Worm (Caenorhabditis elegans) whole organism, late embryonic: ENCODE data around the gene srsx-16.

Experiments used
- C08G9.2 ChIP-seq: sonication (generic microtip); optimal IDR thresholded peaks from 2 replicates; lab custom pipeline; 2016; ENCODE audit warnings: mild to moderate bottlenecking, missing genetic modification characterization, moderate library complexity, missing compliant biosample characterization
- C38D4.7 ChIP-seq: fragments of 200-800 bp; sonication (Bioruptor generic); optimal IDR thresholded peaks from 2 replicates; lab custom pipeline; 2018; ENCODE audit warnings: mild to moderate bottlenecking, missing genetic modification characterization, moderate library complexity, missing compliant biosample characterization
- F13H6.1 ChIP-seq: sonication (generic microtip); optimal IDR thresholded peaks from 2 replicates; lab custom pipeline; 2016; ENCODE audit warnings: missing genetic modification characterization, missing compliant biosample characterization
- K02D7.2 ChIP-seq: sonication (generic microtip); optimal IDR thresholded peaks from 2 replicates; lab custom pipeline; 2017; ENCODE audit warnings: mild to moderate bottlenecking, missing genetic modification characterization, missing compliant biosample characterization
- ceh-14 ChIP-seq: sonication (generic microtip); optimal IDR thresholded peaks from 2 replicates; lab custom pipeline; 2016; ENCODE audit warnings: missing genotype, missing genetic modification characterization, missing compliant biosample characterization
- ceh-18 ChIP-seq: sonication (generic microtip); optimal IDR thresholded peaks from 2 replicates; lab custom pipeline; 2016; ENCODE audit warnings: missing genetic modification characterization, missing compliant biosample characterization
- ceh-19 ChIP-seq: fragments of 200-800 bp; sonication (Bioruptor generic); optimal IDR thresholded peaks from 2 replicates; lab custom pipeline; 2018; ENCODE audit warnings: mild to moderate bottlenecking, missing genetic modification characterization, missing compliant biosample characterization
- ceh-2 ChIP-seq: sonication (generic microtip); optimal IDR thresholded peaks from 2 replicates; lab custom pipeline; 2016; ENCODE audit warnings: missing genotype, missing genetic modification characterization, missing compliant biosample characterization
- ceh-22 ChIP-seq: sonication (generic microtip); optimal IDR thresholded peaks from 2 replicates; lab custom pipeline; 2017; ENCODE audit warnings: missing biosample characterization, missing genetic modification characterization
- ceh-24 ChIP-seq: sonication (generic microtip); optimal IDR thresholded peaks from 2 replicates; lab custom pipeline; 2016; ENCODE audit warnings: mild to moderate bottlenecking, missing genetic modification characterization, missing compliant biosample characterization
- ceh-31 ChIP-seq: sonication (generic microtip); optimal IDR thresholded peaks from 2 replicates; lab custom pipeline; 2016; ENCODE audit warnings: missing genetic modification characterization, missing compliant biosample characterization
- ceh-34 ChIP-seq: sonication (generic microtip); optimal IDR thresholded peaks from 2 replicates; lab custom pipeline; 2016; ENCODE audit warnings: mild to moderate bottlenecking, missing genetic modification characterization, missing compliant biosample characterization
- ceh-45 ChIP-seq: fragments of 200-800 bp; sonication (Bioruptor generic); IDR thresholded peaks from 2 replicates; pipeline ENCODE4 v1.3.6; 2022; ENCODE audit warnings: missing genetic modification reagents, missing genetic modification characterization, missing compliant biosample characterization
- ceh-48 ChIP-seq: sonication (generic microtip); optimal IDR thresholded peaks from 2 replicates; lab custom pipeline; 2016; ENCODE audit warnings: missing genetic modification characterization, inconsistent platforms, missing compliant biosample characterization
- ceh-6 ChIP-seq: fragments of 200-800 bp; sonication (Bioruptor generic); optimal IDR thresholded peaks from 2 replicates; lab custom pipeline; 2018; ENCODE audit warnings: mild to moderate bottlenecking, missing genetic modification characterization, missing compliant biosample characterization
- dmd-4 ChIP-seq: sonication (generic microtip); optimal IDR thresholded peaks from 2 replicates; lab custom pipeline; 2016; ENCODE audit warnings: borderline replicate concordance, missing genetic modification characterization, missing compliant biosample characterization
- dve-1 ChIP-seq: sonication (generic microtip); optimal IDR thresholded peaks from 2 replicates; lab custom pipeline; 2017; ENCODE audit warnings: antibody characterized with exemption, mild to moderate bottlenecking, missing genetic modification characterization, missing compliant biosample characterization
- elt-2 ChIP-seq: sonication (generic microtip); optimal IDR thresholded peaks from 2 replicates; lab custom pipeline; 2016; ENCODE audit warnings: missing genetic modification reagents, missing genetic modification characterization, missing compliant biosample characterization
- eyg-1 ChIP-seq: sonication (generic microtip); optimal IDR thresholded peaks from 2 replicates; lab custom pipeline; 2016; ENCODE audit warnings: missing genotype, missing genetic modification characterization, missing compliant biosample characterization
- fkh-10 ChIP-seq: fragments of 150-350 bp; optimal IDR thresholded peaks from 2 replicates; lab custom pipeline; 2014; ENCODE audit warnings: missing biosample characterization, missing genetic modification reagents, missing genetic modification characterization
- fkh-6 ChIP-seq: sonication (generic microtip); optimal IDR thresholded peaks from 2 replicates; lab custom pipeline; 2016; ENCODE audit warnings: missing genetic modification characterization, missing compliant biosample characterization
- gmeb-2 ChIP-seq: sonication (generic microtip); optimal IDR thresholded peaks from 2 replicates; lab custom pipeline; 2016; ENCODE audit warnings: missing genetic modification characterization, inconsistent platforms, missing compliant biosample characterization
- hlh-30 ChIP-seq: sonication (generic microtip); optimal IDR thresholded peaks from 2 replicates; lab custom pipeline; 2017; ENCODE audit warnings: antibody characterized with exemption, missing genetic modification characterization, missing compliant biosample characterization; ENCODE audit not compliant: insufficient read depth
- hlh-6 ChIP-seq: sonication (generic microtip); optimal IDR thresholded peaks from 2 replicates; lab custom pipeline; 2016; ENCODE audit warnings: missing genotype, missing genetic modification characterization, missing compliant biosample characterization
- hlh-8 ChIP-seq: sonication (generic microtip); optimal IDR thresholded peaks from 2 replicates; lab custom pipeline; 2016; ENCODE audit warnings: missing genotype, missing genetic modification characterization, missing compliant biosample characterization
- lim-6 ChIP-seq: sonication (generic microtip); optimal IDR thresholded peaks from 2 replicates; lab custom pipeline; 2016; ENCODE audit warnings: missing genetic modification characterization, missing compliant biosample characterization
- madf-2 ChIP-seq: sonication (generic microtip); optimal IDR thresholded peaks from 2 replicates; lab custom pipeline; 2017; ENCODE audit warnings: missing genetic modification characterization, missing compliant biosample characterization
- mec-3 ChIP-seq: sonication (generic microtip); optimal IDR thresholded peaks from 2 replicates; lab custom pipeline; 2016; ENCODE audit warnings: borderline replicate concordance, missing genetic modification characterization, missing compliant biosample characterization
- npax-4 ChIP-seq: sonication (generic microtip); optimal IDR thresholded peaks from 2 replicates; lab custom pipeline; 2016; ENCODE audit warnings: missing genetic modification characterization, missing compliant biosample characterization
- pax-1 ChIP-seq: fragments of 150-350 bp; optimal IDR thresholded peaks from 2 replicates; lab custom pipeline; 2014; ENCODE audit warnings: missing biosample characterization, missing genetic modification characterization
- pha-2 ChIP-seq: sonication (generic microtip); optimal IDR thresholded peaks from 2 replicates; lab custom pipeline; 2017; ENCODE audit warnings: mild to moderate bottlenecking, missing genetic modification characterization, missing compliant biosample characterization
- pha-4 ChIP-seq: fragments of 150-350 bp; optimal IDR thresholded peaks from 2 replicates; lab custom pipeline; 2018; ENCODE audit warnings: missing biosample characterization, missing genetic modification reagents, missing genetic modification characterization
- pqm-1 ChIP-seq: sonication (generic microtip); optimal IDR thresholded peaks from 2 replicates; lab custom pipeline; 2016; ENCODE audit warnings: missing genetic modification characterization, missing compliant biosample characterization
- ref-2 ChIP-seq: sonication (generic microtip); optimal IDR thresholded peaks from 2 replicates; lab custom pipeline; 2016; ENCODE audit warnings: missing genetic modification characterization, missing compliant biosample characterization
- rnt-1 ChIP-seq: sonication (generic microtip); optimal IDR thresholded peaks from 2 replicates; lab custom pipeline; 2016; ENCODE audit warnings: missing genetic modification characterization, missing compliant biosample characterization
- sox-2 ChIP-seq: fragments of 200-800 bp; sonication (Bioruptor generic); IDR thresholded peaks from 2 replicates; pipeline ENCODE4 v1.3.6; 2022; ENCODE audit warnings: missing genetic modification reagents, missing genetic modification characterization, missing compliant biosample characterization
- sox-4 ChIP-seq: sonication (generic microtip); optimal IDR thresholded peaks from 2 replicates; lab custom pipeline; 2017; ENCODE audit warnings: mild to moderate bottlenecking, missing genetic modification characterization, inconsistent platforms, missing compliant biosample characterization
- syd-9 ChIP-seq: sonication (generic microtip); optimal IDR thresholded peaks from 2 replicates; lab custom pipeline; 2016; ENCODE audit warnings: mild to moderate bottlenecking, missing genetic modification characterization, moderate library complexity, missing compliant biosample characterization
- tbx-2 ChIP-seq: sonication (generic microtip); optimal IDR thresholded peaks from 2 replicates; lab custom pipeline; 2016; ENCODE audit warnings: missing genetic modification characterization, missing compliant biosample characterization
- tbx-7 ChIP-seq: sonication (generic microtip); optimal IDR thresholded peaks from 2 replicates; lab custom pipeline; 2016; ENCODE audit warnings: missing genotype, missing genetic modification characterization, missing compliant biosample characterization
- ttx-3 ChIP-seq: sonication (generic microtip); optimal IDR thresholded peaks from 2 replicates; lab custom pipeline; 2016; ENCODE audit warnings: missing genetic modification reagents, missing genetic modification characterization, missing compliant biosample characterization
- unc-3 ChIP-seq, 2 experiments: fragments of 200-800 bp in 1 of 2; sonication (Bioruptor generic) in 1 of 2; sonication (generic microtip) in 1 of 2; conservative IDR thresholded peaks in 1 of 2; optimal IDR thresholded peaks in 1 of 2; 2 replicates each; pipeline versions ENCODE4 v1.3.6 to Lab custom; 2016 to 2022; ENCODE audit warnings: missing compliant biosample characterization in 2 of 2, missing genetic modification characterization in 2 of 2, missing genetic modification reagents in 1 of 2
- unc-42 ChIP-seq: sonication (generic microtip); optimal IDR thresholded peaks from 2 replicates; lab custom pipeline; 2016; ENCODE audit warnings: missing genotype, missing genetic modification characterization, missing compliant biosample characterization
- unc-55 ChIP-seq: sonication (generic microtip); optimal IDR thresholded peaks from 2 replicates; lab custom pipeline; 2017; ENCODE audit warnings: missing biosample characterization, missing genetic modification reagents, missing genetic modification characterization
- unc-86 ChIP-seq: sonication (generic microtip); optimal IDR thresholded peaks from 2 replicates; lab custom pipeline; 2016; ENCODE audit warnings: missing genetic modification characterization, missing compliant biosample characterization
- zip-5 ChIP-seq: sonication (generic microtip); optimal IDR thresholded peaks from 2 replicates; lab custom pipeline; 2016; ENCODE audit warnings: missing genetic modification characterization, missing compliant biosample characterization
- ztf-16 ChIP-seq: sonication (generic microtip); optimal IDR thresholded peaks from 2 replicates; lab custom pipeline; 2017; ENCODE audit warnings: missing genetic modification characterization, missing compliant biosample characterization

The srsx-16 gene

DNA sequence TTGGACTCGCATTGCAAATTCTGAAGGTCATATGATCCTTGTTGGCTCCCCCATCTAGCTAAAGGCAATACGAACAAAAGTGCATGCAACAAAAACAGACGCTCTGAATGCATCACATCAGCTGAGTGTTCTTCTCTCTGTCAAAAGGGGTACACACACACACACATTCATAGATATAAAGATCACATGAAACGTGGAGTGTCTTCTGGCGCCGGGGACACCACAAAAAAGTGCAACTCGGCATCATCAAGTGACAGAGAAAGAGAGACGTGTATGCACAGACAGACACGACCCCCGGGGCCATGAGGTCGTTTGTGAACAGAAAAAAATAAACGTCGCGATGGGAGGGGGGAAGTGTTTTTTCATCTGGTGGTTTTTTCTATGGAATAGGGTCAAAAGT is 12.2 kb downstream of the srsx-16 start:
- TF ChIP-seq madf-2 (tag; lab: Kevin White, UChicago) (no peak), ceh-31 (tag; lab: Kevin White, UChicago) (peak; percentile 14), hlh-6 (no peak), hlh-30 (tag; lab: Kevin White, UChicago) (peak; percentile 50), dve-1 (tag; lab: Kevin White, UChicago) (no peak), dmd-4 (tag; lab: Kevin White, UChicago) (no peak), mec-3 (tag; lab: Kevin White, UChicago) (no peak), ceh-18 (tag; lab: Kevin White, UChicago) (peak; percentile 48), zip-5 (tag; lab: Kevin White, UChicago) (no peak), sox-4 (tag; lab: Kevin White, UChicago) (no peak), unc-3 (GFP tag; conservative IDR thresholded peaks at IDR 0.05; lab: Robert Waterston, UW) (no peak), unc-3 (tag; optimal IDR thresholded peaks at IDR 0.05; lab: Kevin White, UChicago) (no peak), ceh-24 (tag; lab: Kevin White, UChicago) (no peak)

DNA sequence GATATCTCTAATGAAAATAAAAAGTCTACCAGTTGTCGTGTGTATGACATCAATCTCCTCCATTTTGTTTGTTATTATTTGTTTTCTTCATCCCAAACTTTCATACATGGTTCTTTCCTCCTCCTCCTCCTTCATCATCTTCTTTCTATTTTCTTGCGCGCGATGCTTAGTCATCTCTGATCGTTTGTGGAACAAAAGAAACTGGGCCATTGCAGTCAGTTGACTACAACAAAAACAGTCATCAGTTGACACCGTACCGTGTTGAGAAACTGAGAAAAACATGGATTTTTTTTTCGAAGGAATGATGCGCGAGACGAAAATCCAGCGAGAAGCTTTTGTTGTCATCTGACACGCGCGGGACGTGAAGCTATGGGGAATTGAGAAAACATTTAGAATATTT is 14.3 kb downstream of the srsx-16 start:
- no peak for TF ChIP-seq fkh-10
- TF ChIP-seq syd-9, result no peak
- TF ChIP-seq npax-4 (tag; lab: Kevin White, UChicago), result no peak
- TF ChIP-seq pqm-1 (tag; lab: Kevin White, UChicago), result no peak
- TF ChIP-seq unc-55 (GFP tag; lab: Kevin White, UChicago), result no peak
- TF ChIP-seq gmeb-2, result no peak
- TF ChIP-seq eyg-1, result no peak
- no peak for TF ChIP-seq ceh-18 (tag; lab: Kevin White, UChicago)
- no peak for TF ChIP-seq ceh-22 (tag; lab: Kevin White, UChicago)
- no peak for TF ChIP-seq F13H6.1 (tag; lab: Kevin White, UChicago)
- TF ChIP-seq ttx-3 (tag; lab: Kevin White, UChicago), result no peak
- TF ChIP-seq C08G9.2, result no peak
- TF ChIP-seq ztf-16 (tag; lab: Kevin White, UChicago), result no peak
- no peak for TF ChIP-seq ceh-45 (GFP tag; lab: Robert Waterston, UW)
- no peak for TF ChIP-seq elt-2
- TF ChIP-seq fkh-6 (tag; lab: Kevin White, UChicago), result no peak
- TF ChIP-seq unc-42 (tag; lab: Kevin White, UChicago), result no peak
- no peak for TF ChIP-seq lim-6
- no peak for TF ChIP-seq hlh-8 (tag; lab: Kevin White, UChicago)
- TF ChIP-seq, all 69 proteins: peak for 0

DNA sequence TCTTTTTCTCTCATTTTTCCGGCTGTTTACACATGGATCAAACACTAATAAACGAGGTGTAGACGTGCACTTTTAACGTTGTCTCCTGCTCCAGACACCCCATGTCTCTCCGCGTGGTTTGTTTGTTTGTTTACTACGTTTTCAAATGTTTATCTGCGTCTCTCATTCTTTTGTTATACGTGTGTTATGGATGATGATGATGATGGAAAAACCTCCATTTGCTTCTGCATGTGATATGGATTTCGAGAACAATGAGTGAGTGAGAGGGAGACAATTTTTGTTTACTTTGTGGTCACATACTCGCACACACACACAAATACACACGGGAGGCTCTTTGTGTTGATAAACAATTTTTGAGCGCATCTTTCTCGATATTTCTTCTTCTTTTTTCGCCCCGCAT is 15.1 kb downstream of the srsx-16 start:
- peak; percentile 40 for TF ChIP-seq elt-2
- TF ChIP-seq ceh-6 (GFP tag; lab: Kevin White, UChicago), result no peak
- no peak for TF ChIP-seq C08G9.2
- TF ChIP-seq gmeb-2, result no peak
- TF ChIP-seq pax-1 (tag; lab: Kevin White, UChicago), result no peak
- TF ChIP-seq pqm-1 (tag; lab: Kevin White, UChicago), result no peak
- TF ChIP-seq K02D7.2 (tag; lab: Kevin White, UChicago), result no peak
- peak; percentile 8 for TF ChIP-seq ceh-31 (tag; lab: Kevin White, UChicago)
- no peak for TF ChIP-seq ttx-3 (tag; lab: Kevin White, UChicago)
- peak; percentile 80 for TF ChIP-seq dve-1 (tag; lab: Kevin White, UChicago)
- TF ChIP-seq hlh-6, result no peak
- TF ChIP-seq pha-2 (tag; lab: Kevin White, UChicago), result no peak
- TF ChIP-seq unc-42 (tag; lab: Kevin White, UChicago), result peak; percentile 0
- TF ChIP-seq madf-2 (tag; lab: Kevin White, UChicago), result no peak
- no peak for TF ChIP-seq ceh-2 (tag; lab: Kevin White, UChicago)
- TF ChIP-seq npax-4 (tag; lab: Kevin White, UChicago), result no peak
- TF ChIP-seq tbx-7 (tag; lab: Kevin White, UChicago), result no peak
- TF ChIP-seq mec-3 (tag; lab: Kevin White, UChicago), result no peak
- peak; percentile 61 for TF ChIP-seq ceh-14 (tag; lab: Kevin White, UChicago)
- TF ChIP-seq ceh-19, result peak; percentile 37
- peak; percentile 75 for TF ChIP-seq F13H6.1 (tag; lab: Kevin White, UChicago)
- no peak for TF ChIP-seq pha-4 (tag; lab: Kevin White, UChicago)
- peak; percentile 81 for TF ChIP-seq hlh-30 (tag; lab: Kevin White, UChicago)
- no peak for TF ChIP-seq unc-86 (tag; lab: Kevin White, UChicago)
- no peak for TF ChIP-seq sox-2 (GFP tag; lab: Robert Waterston, UW)
- no peak for TF ChIP-seq ref-2 (tag; lab: Kevin White, UChicago)
- TF ChIP-seq tbx-2, result no peak
- peak; percentile 1 for TF ChIP-seq unc-55 (GFP tag; lab: Kevin White, UChicago)
- TF ChIP-seq C38D4.7 (GFP tag; lab: Kevin White, UChicago), result no peak
- peak; percentile 89 for TF ChIP-seq ceh-18 (tag; lab: Kevin White, UChicago)
- TF ChIP-seq syd-9, result no peak
- no peak for TF ChIP-seq ceh-48 (tag; lab: Kevin White, UChicago)
- TF ChIP-seq rnt-1, result peak; percentile 10
- TF ChIP-seq ceh-34 (tag; lab: Kevin White, UChicago), result peak; percentile 55
